Worm (Caenorhabditis elegans) whole organism, L1 larva: Measurements from ENCODE around the gene Y57A10C.10.

Source experiments
- efl-1 ChIP-seq, 4 experiments: fragments of 150-350 bp; optimal IDR thresholded peaks in 3 of 4; peaks in 1 of 4; 1 replicate in 1 of 4; 2 replicates in 3 of 4; lab custom pipeline; 2014; ENCODE audit warnings: missing biosample characterization in 2 of 4, missing genetic modification characterization in 2 of 4, missing genetic modification reagents in 2 of 4
- elt-3 ChIP-seq, 6 experiments: fragments of 150-350 bp in 1 of 6; sonication (generic microtip); optimal IDR thresholded peaks; 2 replicates each; lab custom pipeline; 2017 to 2018; ENCODE audit warnings: missing biosample characterization in 6 of 6, missing genetic modification characterization in 6 of 6, inconsistent platforms in 1 of 6
- nhr-76 ChIP-seq: sonication (generic microtip); optimal IDR thresholded peaks from 2 replicates; lab custom pipeline; 2017; ENCODE audit warnings: missing biosample characterization, missing genetic modification characterization
- nhr-84 ChIP-seq: sonication (generic microtip); optimal IDR thresholded peaks from 2 replicates; lab custom pipeline; 2017; ENCODE audit warnings: missing biosample characterization, missing genetic modification characterization
- pqm-1 ChIP-seq: sonication (generic microtip); optimal IDR thresholded peaks from 3 replicates; lab custom pipeline; 2017; ENCODE audit warnings: missing biosample characterization, missing genetic modification characterization
- skn-1 ChIP-seq: fragments of 150-350 bp; optimal IDR thresholded peaks from 2 replicates; lab custom pipeline; 2014; ENCODE audit warnings: missing biosample characterization, missing genetic modification characterization
- sup-37 ChIP-seq: fragments of 200-800 bp; sonication (Bioruptor generic); optimal IDR thresholded peaks from 2 replicates; lab custom pipeline; 2018; ENCODE audit warnings: mild to moderate bottlenecking, missing genetic modification characterization, missing compliant biosample characterization

ce11 chrII:12457275-12457674 is 16.2 kb upstream of the Y57A10C.10 start, which contains the start of gene sre-38:
- TF ChIP-seq sup-37 (GFP tag; lab: Kevin White, UChicago) (no peak), elt-3 (tag; optimal IDR thresholded peaks at IDR 0.05; lab: Kevin White, UChicago) (no peak), efl-1 (optimal IDR thresholded peaks at IDR 0.05; lab: Kevin White, UChicago) (no peak), efl-1 (GFP tag; optimal IDR thresholded peaks at IDR 0.05 in 1 of 2; lab: Kevin White, UChicago) (no peak), nhr-84 (tag; lab: Kevin White, UChicago) (no peak), nhr-76 (tag; lab: Kevin White, UChicago) (no peak), skn-1 (tag; lab: Kevin White, UChicago) (no peak), pqm-1 (no peak)
